Fruit fly (Drosophila melanogaster): Measurements from ENCODE around the gene Rpt4R.

dm6 chr3L:11966104-11966503 is 24.4 kb downstream of the Rpt4R start, which contains the start of gene prc:
- TF ChIP-seq pan (optimal IDR thresholded peaks at IDR 0.05) (no peak), usp (GFP tag; optimal IDR thresholded peaks at IDR 0.05) (no peak), psq (optimal IDR thresholded peaks at IDR 0.05) (no peak), Dll (optimal IDR thresholded peaks at IDR 0.05) (no peak), CG8478 (optimal IDR thresholded peaks at IDR 0.05) (no peak), EcR (GFP tag; optimal IDR thresholded peaks at IDR 0.05) (no peak)
